Worm (Caenorhabditis elegans): ENCODE data around the gene Y50D4C.12.

- TF ChIP-seq somi-1 (GFP tag; optimal IDR thresholded peaks at IDR 0.05) (no peak), ama-1 (optimal IDR thresholded peaks at IDR 0.05) (no peak), ama-1 (GFP tag; optimal IDR thresholded peaks at IDR 0.05) (no peak), atf-7 (tag; optimal IDR thresholded peaks at IDR 0.05) (no peak), ceh-58 (GFP tag; IDR thresholded peaks at IDR 0.05) (no peak), hrde-1 (tag; optimal IDR thresholded peaks at IDR 0.05; ENCODE audit: borderline replicate concordance) (no peak), Y53G8AR.9 (GFP tag; conservative IDR thresholded peaks at IDR 0.05) (no peak), lir-1 (GFP tag; conservative IDR thresholded peaks at IDR 0.05) (no peak), F55B11.4 (tag; optimal IDR thresholded peaks at IDR 0.05; ENCODE audit: borderline replicate concordance, insufficient read depth) (no peak), pbrm-1 (GFP tag; IDR thresholded peaks at IDR 0.05) (no peak), K11D2.4 (GFP tag; IDR thresholded peaks at IDR 0.05) (no peak), madf-8 (GFP tag; conservative IDR thresholded peaks at IDR 0.05) (no peak)
Measured at ce11 chrV:976498-977063, 5.8 kb upstream of the Y50D4C.12 start.
